Fruit fly (Drosophila melanogaster): ENCODE results near the gene Pc.

The Pc gene

DNA sequence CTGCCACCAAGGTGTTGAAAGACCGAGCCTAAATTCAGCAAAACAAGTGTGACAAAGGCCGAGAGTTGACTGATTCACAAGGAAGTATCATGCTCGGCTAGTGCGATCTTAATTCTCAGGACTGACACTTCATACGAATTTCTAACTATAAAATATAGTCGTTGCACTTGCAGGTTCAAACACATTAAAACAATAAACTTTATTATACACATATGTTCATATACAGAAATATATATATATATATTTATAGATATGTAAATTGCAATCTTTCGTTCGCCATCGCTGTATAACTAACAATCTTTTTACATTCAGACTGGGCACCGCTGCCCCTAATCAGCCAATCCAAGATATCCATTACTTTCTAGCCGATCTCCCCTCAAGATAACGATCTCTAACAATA, 47.3 kb downstream of the Pc start, which contains the start of gene CG9389:
Gene CG9389 (minus strand): TSS at position 101 of the 400 bp plus-strand sequence.
- TF ChIP-seq Ets21C (GFP tag; optimal IDR thresholded peaks at IDR 0.05) (no peak), CG10669 (GFP tag; optimal IDR thresholded peaks at IDR 0.05) (no peak), CG10631 (GFP tag; optimal IDR thresholded peaks at IDR 0.05) (no peak), CG3032 (tag; optimal IDR thresholded peaks at IDR 0.05) (no peak), svp (GFP tag) (no peak), eg (GFP tag; IDR thresholded peaks at IDR 0.05) (no peak), Gug (GFP tag; IDR thresholded peaks at IDR 0.05) (no peak), Sox102F (GFP tag; optimal IDR thresholded peaks at IDR 0.05) (no peak), CG11902 (GFP tag; optimal IDR thresholded peaks at IDR 0.05) (no peak), fd59A (GFP tag; optimal IDR thresholded peaks at IDR 0.05) (no peak), Eip93F (GFP tag; optimal IDR thresholded peaks at IDR 0.05) (no peak), pdm3 (GFP tag; optimal IDR thresholded peaks at IDR 0.05) (no peak), CG31627 (GFP tag; optimal IDR thresholded peaks at IDR 0.05) (no peak), CG8632 (GFP tag; optimal IDR thresholded peaks at IDR 0.05) (no peak), fd85E (GFP tag; optimal IDR thresholded peaks at IDR 0.05) (no peak), vri (GFP tag; optimal IDR thresholded peaks at IDR 0.05) (no peak), CG34406 (GFP tag; optimal IDR thresholded peaks at IDR 0.05) (no peak), Ets96B (tag; optimal IDR thresholded peaks at IDR 0.05) (no peak), CG6808 (GFP tag; optimal IDR thresholded peaks at IDR 0.05) (no peak)

DNA sequence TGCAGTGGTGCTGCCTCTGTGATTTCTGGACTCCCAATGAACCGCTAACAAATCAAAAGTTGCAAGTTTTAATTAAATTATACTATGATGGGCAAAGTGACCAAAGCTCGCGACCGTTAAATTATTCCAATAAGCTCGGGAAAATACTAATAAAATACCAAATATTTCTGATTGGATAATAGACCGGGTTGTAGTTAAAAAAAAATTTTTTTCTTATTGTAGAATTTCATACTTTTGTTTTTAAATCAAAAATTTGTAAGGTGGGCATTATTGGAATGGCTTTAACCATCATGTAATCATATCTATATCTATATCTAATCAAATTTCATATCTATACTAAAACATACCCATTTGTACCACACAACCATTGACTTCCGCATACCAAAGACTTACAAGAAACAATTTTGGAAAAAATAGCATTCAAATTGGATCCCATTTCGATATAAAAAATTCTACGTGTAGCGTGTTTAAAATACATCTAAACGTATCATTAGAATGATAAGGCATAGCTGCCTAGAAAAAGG, 49.9 kb downstream of the Pc start, which contains the start of gene CG9391:
Gene CG9391 (minus strand): TSS at position 474 of the 524 bp plus-strand sequence.
- TF ChIP-seq pdm3 (GFP tag; optimal IDR thresholded peaks at IDR 0.05) (no peak), ss (GFP tag; optimal IDR thresholded peaks at IDR 0.05) (no peak), svp (GFP tag) (peak; percentile 57), CG8319 (GFP tag; optimal IDR thresholded peaks at IDR 0.05) (no peak)

DNA sequence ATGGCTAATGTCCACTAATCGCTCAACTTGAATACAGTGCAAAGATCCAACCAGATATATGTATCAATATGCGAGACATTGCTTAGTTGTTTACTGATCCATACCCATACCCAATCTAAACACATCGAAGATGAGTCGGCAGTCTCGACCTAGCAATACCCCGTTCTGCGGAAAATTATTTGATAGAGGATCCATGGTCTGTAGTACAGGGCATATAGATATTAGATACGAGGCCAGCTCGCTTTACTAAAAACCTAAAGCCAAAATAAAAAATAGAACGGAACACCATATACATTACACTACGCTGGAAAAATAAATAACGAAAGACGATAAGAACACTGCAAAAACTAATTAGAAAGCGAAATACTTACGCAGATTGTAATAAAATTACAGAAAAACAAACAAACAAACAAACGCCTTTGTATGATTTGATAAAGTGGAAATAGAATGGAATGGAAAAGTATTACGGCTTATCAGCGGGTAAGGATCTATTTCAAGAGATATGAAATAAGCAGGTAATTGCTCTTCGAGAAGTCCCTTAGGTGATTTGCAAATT, 51.6 kb downstream of the Pc start:
- TF ChIP-seq CG6276 (GFP tag; optimal IDR thresholded peaks at IDR 0.05) (no peak), fkh (GFP tag; optimal IDR thresholded peaks at IDR 0.05) (peak; percentile 17), CG1621 (tag; optimal IDR thresholded peaks at IDR 0.05) (no peak), lz (GFP tag; optimal IDR thresholded peaks at IDR 0.05) (no peak), eg (GFP tag; IDR thresholded peaks at IDR 0.05) (0 out of 3 replicates have a peak, but pooled peaks have one; percentile 16), svp (GFP tag) (peak; percentile 59)

DNA sequence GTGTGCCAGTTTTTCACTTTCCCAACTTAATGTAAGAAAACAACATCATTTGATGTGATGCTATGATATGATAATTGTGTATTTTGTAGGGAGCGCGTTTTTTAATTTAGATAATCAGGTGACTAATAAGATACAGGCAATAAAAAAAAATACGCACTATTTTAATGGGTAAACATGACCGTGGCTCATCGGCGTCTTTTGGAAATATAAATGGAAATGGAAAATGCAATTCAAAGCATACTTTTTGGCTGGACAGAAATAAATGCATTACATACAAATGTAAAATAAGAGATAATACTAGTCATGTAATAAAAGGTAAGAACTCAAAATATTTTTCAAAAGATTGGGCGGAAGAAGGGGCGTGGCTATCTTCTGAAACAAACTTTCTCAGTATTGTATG, 55.4 kb downstream of the Pc start:
- no peak for TF ChIP-seq CG4318 (GFP tag; optimal IDR thresholded peaks at IDR 0.05)
- TF ChIP-seq fkh (GFP tag; optimal IDR thresholded peaks at IDR 0.05), result peak; percentile 28

DNA sequence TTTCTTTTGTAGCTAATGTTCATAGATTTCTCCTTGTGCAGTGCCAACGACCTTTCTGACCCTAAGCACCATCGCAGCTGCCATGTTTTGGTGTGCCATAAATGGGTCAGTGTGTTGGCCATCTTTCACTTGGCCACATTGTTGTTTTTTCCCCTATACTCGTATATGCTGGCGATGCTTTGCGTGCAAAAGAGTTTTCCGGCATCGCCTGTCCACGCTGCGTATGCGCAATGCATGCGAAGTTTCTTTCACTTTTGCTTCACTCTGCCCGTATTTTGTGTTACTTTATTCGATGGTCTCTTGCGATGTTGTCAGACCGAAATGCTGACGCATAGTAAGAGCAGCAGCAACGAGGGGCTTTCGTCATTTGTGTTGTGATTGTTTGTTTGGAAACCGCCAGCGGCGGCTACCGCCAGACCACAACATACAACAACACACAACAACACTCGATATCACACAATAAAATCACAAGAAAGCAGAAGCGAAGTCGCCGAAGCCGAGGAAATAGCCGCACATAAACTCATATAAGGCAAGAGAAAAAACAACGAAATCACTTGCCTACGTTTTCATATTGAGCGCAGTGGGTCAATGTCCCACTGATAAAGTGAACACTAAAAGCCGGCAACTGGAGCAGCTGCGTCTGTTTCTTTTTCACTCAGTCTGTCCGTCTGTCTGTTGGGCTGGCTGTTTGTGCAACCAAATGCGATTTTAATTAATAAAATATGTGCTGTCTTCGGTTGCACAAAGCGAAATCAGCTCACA, 56.2 kb downstream of the Pc start:
- TF ChIP-seq CG8119 (GFP tag; IDR thresholded peaks at IDR 0.05) (0 out of 3 replicates have a peak, but pooled peaks have one; percentile 17), Met (GFP tag; optimal IDR thresholded peaks at IDR 0.05) (no peak), CG10669 (GFP tag; optimal IDR thresholded peaks at IDR 0.05) (no peak), eg (GFP tag; IDR thresholded peaks at IDR 0.05) (0 out of 3 replicates have a peak, but pooled peaks have one; percentile 28), Eip75B (GFP tag; optimal IDR thresholded peaks at IDR 0.05) (peak; percentile 43), CG15336 (GFP tag; IDR thresholded peaks at IDR 0.05) (0 out of 2 replicates have a peak, but pooled peaks have one; percentile 22), dac (GFP tag; optimal IDR thresholded peaks at IDR 0.05) (no peak), svp (GFP tag) (peak; percentile 49), Sox14 (GFP tag; optimal IDR thresholded peaks at IDR 0.05) (no peak), CG11294 (GFP tag; IDR thresholded peaks at IDR 0.05) (no peak), Blimp-1 (GFP tag; optimal IDR thresholded peaks at IDR 0.05) (no peak), OdsH (GFP tag; optimal IDR thresholded peaks at IDR 0.05) (no peak), Hr4 (GFP tag; optimal IDR thresholded peaks at IDR 0.05) (no peak), Eip93F (GFP tag; optimal IDR thresholded peaks at IDR 0.05) (no peak), CG8319 (GFP tag; optimal IDR thresholded peaks at IDR 0.05) (no peak), Eip78C (GFP tag) (peak; percentile 43)
